Fruit fly (Drosophila melanogaster) Kc167 (cell line): ENCODE results near the gene dao.

ENCODE experiments used
- Myc ChIP-seq: fragments of >200 bp; optimal IDR thresholded peaks from 2 replicates; lab custom pipeline; 2017; ENCODE audit warnings: missing external identifiers
- Sin3A ChIP-seq: fragments of >200 bp; optimal IDR thresholded peaks from 2 replicates; lab custom pipeline; 2018; ENCODE audit warnings: missing external identifiers
- h ChIP-seq: fragments of >200 bp; optimal IDR thresholded peaks from 3 replicates; lab custom pipeline; 2018; ENCODE audit warnings: missing external identifiers
- insv ChIP-seq: fragments of >200 bp; optimal IDR thresholded peaks from 3 replicates; lab custom pipeline; 2018; ENCODE audit warnings: missing external identifiers
- psq ChIP-seq: fragments of >200 bp; optimal IDR thresholded peaks from 2 replicates; lab custom pipeline; 2017; ENCODE audit warnings: missing external identifiers
- ttk ChIP-seq: sonication (Bioruptor generic); optimal IDR thresholded peaks from 2 replicates; lab custom pipeline; 2017; ENCODE audit warnings: missing external identifiers

dao gene

dm6 chr2L:15248163-15249005, at the start of gene dao:
Gene dao, plus strand, starts transcription at chr2L:15248879.
- TF ChIP-seq Myc (lab: Kevin White, UChicago), result no peak
- no peak for TF ChIP-seq Sin3A (lab: Kevin White, UChicago)
- TF ChIP-seq psq (lab: Kevin White, UChicago), result no peak
- no peak for TF ChIP-seq ttk (lab: Kevin White, UChicago)
- no peak for TF ChIP-seq h (lab: Kevin White, UChicago)
- TF ChIP-seq insv, result no peak

DNA sequence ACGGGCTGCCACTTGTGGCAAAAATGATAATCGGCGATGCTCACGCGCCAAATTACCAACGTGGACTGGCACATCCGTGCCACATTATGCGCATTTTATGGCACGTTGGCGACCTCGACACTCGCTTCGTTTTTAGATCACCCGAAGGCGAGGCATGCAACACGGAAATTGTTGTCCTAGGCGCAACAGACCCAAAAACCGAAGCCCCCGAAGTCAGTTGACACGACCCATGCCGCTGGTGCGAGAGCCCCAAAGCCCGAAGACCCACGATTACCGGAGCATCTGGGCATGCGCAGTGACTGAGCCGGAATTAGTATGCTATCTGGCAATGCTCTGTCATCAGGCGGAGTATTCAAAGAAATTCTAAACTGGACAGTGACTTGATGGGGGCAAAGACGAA, 48.3 kb upstream of the dao start, which contains the start of gene CG4168:
CG4168 (minus strand) TSS at position 51 of the 400 bp plus-strand sequence.
- no peak for TF ChIP-seq insv
- TF ChIP-seq Myc (lab: Kevin White, UChicago), result no peak
- no peak for TF ChIP-seq Sin3A (lab: Kevin White, UChicago)
- no peak for TF ChIP-seq psq (lab: Kevin White, UChicago)
- no peak for TF ChIP-seq h (lab: Kevin White, UChicago)
- no peak for TF ChIP-seq ttk (lab: Kevin White, UChicago)

dm6 chr2L:15201992-15202391, 46.7 kb upstream of the dao start, which contains the start of gene Sfp35C:
Gene Sfp35C, minus strand, starts transcription at chr2L:15202092.
- no peak for TF ChIP-seq psq (lab: Kevin White, UChicago)
- TF ChIP-seq ttk (lab: Kevin White, UChicago), result no peak
- TF ChIP-seq Sin3A (lab: Kevin White, UChicago), result no peak
- no peak for TF ChIP-seq h (lab: Kevin White, UChicago)
- TF ChIP-seq insv, result no peak
- TF ChIP-seq Myc (lab: Kevin White, UChicago), result no peak

- TF ChIP-seq Sin3A (lab: Kevin White, UChicago) (no peak), h (lab: Kevin White, UChicago) (no peak), insv (no peak), ttk (lab: Kevin White, UChicago) (no peak), psq (lab: Kevin White, UChicago) (no peak), Myc (lab: Kevin White, UChicago) (no peak)
Measured at dm6 chr2L:15211489-15211888, 37.2 kb upstream of the dao start.

dm6 chr2L:15214922-15215321, 33.8 kb upstream of the dao start, which contains the start of gene CG43230:
Gene CG43230, plus strand, starts transcription at chr2L:15215222.
- no peak for TF ChIP-seq psq (lab: Kevin White, UChicago)
- TF ChIP-seq Sin3A (lab: Kevin White, UChicago), result no peak
- no peak for TF ChIP-seq insv
- TF ChIP-seq ttk (lab: Kevin White, UChicago), result no peak
- no peak for TF ChIP-seq Myc (lab: Kevin White, UChicago)
- TF ChIP-seq h (lab: Kevin White, UChicago), result no peak

- TF ChIP-seq Myc (lab: Kevin White, UChicago) (no peak), insv (no peak), h (lab: Kevin White, UChicago) (no peak), Sin3A (lab: Kevin White, UChicago) (no peak), psq (lab: Kevin White, UChicago) (no peak), ttk (lab: Kevin White, UChicago) (no peak)
Measured at dm6 chr2L:15243413-15243812, 5.3 kb upstream of the dao start.

dm6 chr2L:15244708-15245107, 4.0 kb upstream of the dao start:
- TF ChIP-seq insv (no peak), psq (lab: Kevin White, UChicago) (no peak), Myc (lab: Kevin White, UChicago) (no peak), Sin3A (lab: Kevin White, UChicago) (no peak), ttk (lab: Kevin White, UChicago) (no peak)

DNA sequence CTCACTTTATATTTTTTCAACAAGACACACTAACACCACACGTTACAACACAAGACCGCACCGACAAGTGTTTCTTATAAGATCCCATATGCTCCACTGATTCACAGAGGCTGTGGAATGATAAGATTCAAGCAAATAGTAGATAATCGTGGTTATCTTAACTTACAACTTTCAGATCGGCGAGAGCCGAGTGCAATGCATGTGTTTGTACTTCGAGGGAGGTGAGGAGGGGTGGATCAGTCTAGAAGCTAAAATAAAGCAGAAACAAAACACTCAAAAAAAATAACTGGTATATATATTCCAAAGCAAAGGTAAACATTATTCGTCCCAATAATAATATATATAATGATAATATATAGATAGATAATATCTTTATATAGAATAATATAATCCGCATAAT, 1.1 kb upstream of the dao start, which contains the start of gene ZnT35C:
ZnT35C (minus strand) TSS at position 101 of the 400 bp plus-strand sequence.
- TF ChIP-seq insv, result no peak
- no peak for TF ChIP-seq h (lab: Kevin White, UChicago)
- TF ChIP-seq Myc (lab: Kevin White, UChicago), result no peak
- no peak for TF ChIP-seq psq (lab: Kevin White, UChicago)

- TF ChIP-seq Myc (lab: Kevin White, UChicago), result no peak
- no peak for TF ChIP-seq Sin3A (lab: Kevin White, UChicago)
Measured at dm6 chr2L:15249006-15249513, 381 bp downstream of the dao start.

dm6 chr2L:15249682-15250081, 1.0 kb downstream of the dao start:
- TF ChIP-seq Sin3A (lab: Kevin White, UChicago) (no peak), Myc (lab: Kevin White, UChicago) (no peak), psq (lab: Kevin White, UChicago) (no peak)

DNA sequence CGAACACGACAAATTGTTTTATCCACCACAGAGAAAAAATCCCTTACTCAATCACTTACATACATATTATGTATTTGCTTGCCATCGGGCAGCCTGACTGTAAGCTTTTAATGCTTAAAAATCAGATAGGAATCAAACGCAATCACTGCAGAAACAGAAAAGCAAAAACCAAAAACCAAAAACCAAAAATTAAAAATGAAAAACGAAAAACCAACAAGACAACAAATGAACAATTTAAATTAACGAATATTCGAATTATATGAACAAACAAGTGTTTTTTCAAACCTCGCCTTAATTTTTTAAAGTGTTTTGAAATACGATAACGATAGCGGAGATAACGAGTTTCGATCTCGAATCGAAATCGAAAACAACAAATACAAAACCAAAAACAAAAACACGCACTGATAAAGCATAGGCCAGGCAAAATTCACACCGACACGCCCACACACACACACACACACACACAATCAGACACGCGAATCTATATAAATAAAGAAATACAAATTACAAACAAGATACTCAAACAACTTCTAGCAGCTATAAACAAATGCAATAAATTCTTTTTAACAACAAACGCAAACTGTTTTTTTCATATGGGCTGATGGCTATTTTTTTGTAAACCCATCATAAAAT, 5.7 kb downstream of the dao start:
- TF ChIP-seq insv (no peak), psq (lab: Kevin White, UChicago) (no peak), Myc (lab: Kevin White, UChicago) (no peak), h (lab: Kevin White, UChicago) (no peak), ttk (lab: Kevin White, UChicago) (no peak), Sin3A (lab: Kevin White, UChicago) (no peak)

- no peak for TF ChIP-seq h (lab: Kevin White, UChicago)
Measured at dm6 chr2L:15256249-15256648, 7.6 kb downstream of the dao start, which contains the start of the genes PolD3 and Uxt. Gene PolD3, minus strand, starts transcription at chr2L:15256304. Gene Uxt, plus strand, starts transcription at chr2L:15256581.
